Worm (Caenorhabditis elegans): ENCODE results near the gene T28C12.2.

T28C12.2 gene

ce11 chrV:6291301-6291700 is 37.7 kb upstream of the T28C12.2 start:
- TF ChIP-seq ceh-9 (tag; optimal IDR thresholded peaks at IDR 0.05) (no peak), rnt-1 (tag; optimal IDR thresholded peaks at IDR 0.05) (no peak), ref-2 (tag; optimal IDR thresholded peaks at IDR 0.05) (no peak), pros-1 (tag; optimal IDR thresholded peaks at IDR 0.05) (no peak), ztf-16 (tag; optimal IDR thresholded peaks at IDR 0.05) (no peak), K09A11.1 (tag; optimal IDR thresholded peaks at IDR 0.05; ENCODE audit: insufficient read depth) (no peak), ceh-45 (GFP tag; IDR thresholded peaks at IDR 0.05) (no peak), ceh-2 (tag; optimal IDR thresholded peaks at IDR 0.05) (no peak), pat-9 (tag; optimal IDR thresholded peaks at IDR 0.05) (no peak), fkh-10 (GFP tag; optimal IDR thresholded peaks at IDR 0.05) (no peak), C38D4.7 (GFP tag; optimal IDR thresholded peaks at IDR 0.05) (no peak), K02D7.2 (tag; optimal IDR thresholded peaks at IDR 0.05) (no peak), ceh-19 (GFP tag; optimal IDR thresholded peaks at IDR 0.05) (no peak)

- TF ChIP-seq tbx-7 (tag; optimal IDR thresholded peaks at IDR 0.05) (no peak), F13H6.1 (tag; optimal IDR thresholded peaks at IDR 0.05) (no peak), ets-4 (tag; optimal IDR thresholded peaks at IDR 0.05) (no peak), ttx-3 (tag; optimal IDR thresholded peaks at IDR 0.05) (no peak)
Measured at ce11 chrV:6292401-6292800, 36.6 kb upstream of the T28C12.2 start, which contains the start of gene K12B6.9. K12B6.9 (minus strand) TSS chrV:6292666.

ce11 chrV:6301046-6301445 is 28.0 kb upstream of the T28C12.2 start:
- TF ChIP-seq madf-2 (tag; optimal IDR thresholded peaks at IDR 0.05) (no peak), ceh-18 (tag; optimal IDR thresholded peaks at IDR 0.05) (no peak), ahr-1 (tag; optimal IDR thresholded peaks at IDR 0.05) (no peak), che-1 (tag; optimal IDR thresholded peaks at IDR 0.05) (no peak), ref-2 (tag; optimal IDR thresholded peaks at IDR 0.05) (no peak), C08G9.2 (tag; optimal IDR thresholded peaks at IDR 0.05) (no peak), sox-2 (GFP tag; IDR thresholded peaks at IDR 0.05) (no peak)

- no peak for TF ChIP-seq ceh-14 (tag; optimal IDR thresholded peaks at IDR 0.05)
- no peak for TF ChIP-seq nfya-1 (tag; optimal IDR thresholded peaks at IDR 0.05)
- no peak for TF ChIP-seq hlh-15 (tag; optimal IDR thresholded peaks at IDR 0.05)
- no peak for TF ChIP-seq pag-3 (tag; optimal IDR thresholded peaks at IDR 0.05; ENCODE audit: borderline replicate concordance)
- TF ChIP-seq nhr-11 (tag; optimal IDR thresholded peaks at IDR 0.05), result no peak
- TF ChIP-seq pqm-1 (tag; optimal IDR thresholded peaks at IDR 0.05), result no peak
- TF ChIP-seq hlh-6 (tag; optimal IDR thresholded peaks at IDR 0.05), result no peak
- no peak for TF ChIP-seq K02D7.2 (tag; optimal IDR thresholded peaks at IDR 0.05)
- no peak for TF ChIP-seq fkh-6 (tag; optimal IDR thresholded peaks at IDR 0.05)
- TF ChIP-seq ets-4 (tag; optimal IDR thresholded peaks at IDR 0.05), result no peak
- TF ChIP-seq pha-4 (tag; optimal IDR thresholded peaks at IDR 0.05), result no peak
- no peak for TF ChIP-seq rnt-1 (tag; optimal IDR thresholded peaks at IDR 0.05)
- no peak for TF ChIP-seq ceh-19 (GFP tag; optimal IDR thresholded peaks at IDR 0.05)
- TF ChIP-seq madf-2 (tag; optimal IDR thresholded peaks at IDR 0.05), result no peak
- TF ChIP-seq syd-9 (tag; optimal IDR thresholded peaks at IDR 0.05), result no peak
- no peak for TF ChIP-seq dmd-4 (tag; optimal IDR thresholded peaks at IDR 0.05; ENCODE audit: borderline replicate concordance)
- no peak for TF ChIP-seq elt-2 (tag; optimal IDR thresholded peaks at IDR 0.05)
- no peak for TF ChIP-seq sox-4 (tag; optimal IDR thresholded peaks at IDR 0.05)
- no peak for TF ChIP-seq hlh-8 (tag; optimal IDR thresholded peaks at IDR 0.05)
- TF ChIP-seq lin-11 (tag; optimal IDR thresholded peaks at IDR 0.05), result no peak
Measured at ce11 chrV:6302465-6302864, 26.5 kb upstream of the T28C12.2 start.
